Worm (Caenorhabditis elegans) whole organism, L2 larva: ENCODE measurements around the gene sra-31.

Experiments
- aly-2 ChIP-seq: fragments of 150-350 bp; optimal IDR thresholded peaks from 2 replicates; lab custom pipeline; 2014; ENCODE audit warnings: missing biosample characterization, missing genetic modification characterization
- skn-1 ChIP-seq: sonication (generic microtip); optimal IDR thresholded peaks from 2 replicates; lab custom pipeline; 2017; ENCODE audit warnings: missing biosample characterization, missing genetic modification characterization

DNA sequence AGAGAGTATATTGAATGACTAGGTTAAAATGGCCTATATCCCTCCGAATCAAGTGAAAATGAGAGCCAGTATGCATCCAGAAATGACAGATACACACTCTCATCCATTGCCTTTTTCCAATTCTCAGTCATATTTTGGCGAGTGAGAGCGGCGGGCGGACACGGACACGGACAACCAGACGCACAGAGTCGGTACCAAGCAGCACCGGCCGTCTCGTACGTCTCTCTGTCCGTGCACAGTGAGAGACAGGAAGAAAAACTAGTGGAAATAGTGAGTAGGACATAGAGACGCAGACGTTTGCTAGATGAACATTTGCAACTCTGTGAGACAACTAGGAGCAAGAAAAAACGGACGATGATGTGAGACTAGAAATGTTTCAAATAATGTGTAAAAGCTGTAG, 15.0 kb downstream of the sra-31 start:
- TF ChIP-seq skn-1, result no peak
- no peak for TF ChIP-seq aly-2 (tag; lab: Kevin White, UChicago)
